Fruit fly (Drosophila melanogaster): ENCODE results near the gene alpha-Est10.

alpha-Est10 gene

DNA sequence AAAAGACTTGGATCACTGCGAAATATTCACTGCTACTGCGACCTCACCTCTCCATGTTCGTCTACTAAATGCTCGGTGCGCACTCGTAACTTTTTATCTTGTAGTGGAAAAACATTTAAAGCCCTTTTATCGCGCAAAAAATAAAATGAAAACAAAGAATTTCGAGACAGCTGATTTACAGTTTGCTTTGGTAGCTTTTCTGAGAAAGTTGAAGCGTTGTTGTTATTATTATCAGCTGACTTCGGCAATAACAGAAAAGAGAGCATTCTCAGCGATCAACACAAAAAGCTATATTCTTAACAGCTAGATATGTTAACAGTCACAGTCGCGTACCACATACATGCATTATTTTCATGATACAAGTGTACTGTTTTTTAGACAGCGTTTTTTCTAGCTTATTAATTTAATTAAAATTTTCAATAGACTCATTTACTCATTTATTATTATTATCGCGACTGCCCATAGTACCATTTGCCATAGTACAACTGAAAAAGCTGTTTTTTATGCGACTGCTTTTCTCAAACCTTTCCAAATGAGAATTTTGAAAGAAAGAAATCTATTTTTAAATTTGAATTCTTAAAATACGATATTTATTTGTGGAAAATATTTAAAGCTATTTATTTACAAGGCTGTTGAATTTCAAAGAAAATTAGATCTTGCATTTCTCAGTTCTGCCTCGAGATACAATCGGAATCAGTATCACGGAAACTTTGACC is 47.7 kb upstream of the alpha-Est10 start, which contains the start of the genes alpha-Est3 and alpha-Est2 (continued):
- TF ChIP-seq CG15073 (GFP tag; optimal IDR thresholded peaks at IDR 0.05), result peak; percentile 90
- no peak for TF ChIP-seq gce (GFP tag; IDR thresholded peaks at IDR 0.05)
- no peak for TF ChIP-seq CG6272 (GFP tag; IDR thresholded peaks at IDR 0.05)
- no peak for TF ChIP-seq CG4707 (GFP tag; optimal IDR thresholded peaks at IDR 0.05)
- TF ChIP-seq HLHmδ (GFP tag; optimal IDR thresholded peaks at IDR 0.05), result no peak
- TF ChIP-seq sd (tag; optimal IDR thresholded peaks at IDR 0.05), result peak; percentile 36
- no peak for TF ChIP-seq CG31388 (GFP tag; optimal IDR thresholded peaks at IDR 0.05)
- peak; percentile 24; the same call in 1 of the 2 replicates for TF ChIP-seq CG13287 (GFP tag; IDR thresholded peaks at IDR 0.05; ENCODE audit: partially characterized antibody)

DNA sequence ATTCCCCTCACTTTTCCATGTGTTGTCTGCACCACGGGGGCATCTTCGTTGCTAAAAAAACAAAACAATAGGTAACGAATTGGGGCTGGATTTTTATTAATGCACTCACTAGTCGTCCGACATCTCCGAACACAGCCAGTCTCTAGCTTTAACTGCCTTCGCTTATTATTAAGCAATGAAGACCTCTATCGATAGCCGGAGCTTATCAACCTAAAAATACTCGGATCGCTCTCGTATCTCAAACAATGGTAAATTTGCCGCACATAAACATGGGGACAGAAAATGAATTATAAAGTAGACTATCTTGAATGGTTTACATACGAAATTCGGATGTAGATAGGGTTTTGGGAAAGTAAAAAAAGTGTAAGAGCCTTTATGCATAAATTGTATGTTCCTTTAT is 44.8 kb upstream of the alpha-Est10 start, which contains the start of gene alpha-Est4:
alpha-Est4 (minus strand) TSS at position 181 of the 400 bp plus-strand sequence.
- TF ChIP-seq sug (tag; optimal IDR thresholded peaks at IDR 0.05) (peak; percentile 36), exex (tag; optimal IDR thresholded peaks at IDR 0.05) (peak; percentile 81), grn (GFP tag; optimal IDR thresholded peaks at IDR 0.05) (peak; percentile 39), mirr (GFP tag; optimal IDR thresholded peaks at IDR 0.05) (peak; percentile 60), MBD-R2 (GFP tag; IDR thresholded peaks at IDR 0.05) (no peak), dmrt99B (tag; optimal IDR thresholded peaks at IDR 0.05) (no peak), CG7963 (GFP tag; IDR thresholded peaks at IDR 0.05; ENCODE audit: partially characterized antibody) (no peak), dysf (GFP tag; IDR thresholded peaks at IDR 0.05) (no peak)

DNA sequence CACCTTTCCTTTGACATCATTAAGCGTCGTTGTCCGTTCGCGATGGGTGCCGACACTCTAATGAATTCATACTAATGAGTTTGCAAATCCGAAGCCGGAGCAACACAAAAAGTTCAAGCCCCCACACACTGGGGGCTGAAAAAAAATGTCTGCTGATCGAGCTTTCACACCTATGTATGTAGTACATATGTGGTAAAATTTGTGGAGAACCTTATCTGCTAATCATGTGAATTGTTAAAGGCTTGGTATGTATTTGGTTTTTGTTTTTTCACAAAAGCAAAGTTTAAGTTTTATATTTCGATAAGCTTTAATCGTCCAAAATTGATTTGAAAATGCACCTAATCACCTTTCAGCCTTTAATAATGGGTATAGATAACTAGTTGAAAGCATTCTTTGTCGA is 42.6 kb upstream of the alpha-Est10 start, which contains the start of gene alpha-Est5:
alpha-Est5 (minus strand) TSS at position 110 of the 400 bp plus-strand sequence.
- peak; percentile 8 for TF ChIP-seq B-H2 (GFP tag; optimal IDR thresholded peaks at IDR 0.05)
- peak; percentile 53 for TF ChIP-seq sug (tag; optimal IDR thresholded peaks at IDR 0.05)
- TF ChIP-seq Nf-YC (tag; optimal IDR thresholded peaks at IDR 0.05), result no peak
- peak; percentile 98 for TF ChIP-seq exex (tag; optimal IDR thresholded peaks at IDR 0.05)
- peak; percentile 2 for TF ChIP-seq CG15514 (GFP tag; optimal IDR thresholded peaks at IDR 0.05)
- TF ChIP-seq Hr39 (optimal IDR thresholded peaks at IDR 0.05), result no peak
- peak; percentile 52 for TF ChIP-seq CG34376 (GFP tag; optimal IDR thresholded peaks at IDR 0.05)
- TF ChIP-seq sd (tag; optimal IDR thresholded peaks at IDR 0.05), result peak; percentile 71
- TF ChIP-seq CG13894 (tag; optimal IDR thresholded peaks at IDR 0.05), result no peak
- peak; percentile 1 for TF ChIP-seq Hmr (GFP tag; optimal IDR thresholded peaks at IDR 0.05)
- TF ChIP-seq grn (GFP tag; optimal IDR thresholded peaks at IDR 0.05), result peak; percentile 40
- TF ChIP-seq mirr (GFP tag; optimal IDR thresholded peaks at IDR 0.05), result peak; percentile 51

dm6 chr3R:7535606-7536005 is 42.0 kb upstream of the alpha-Est10 start:
- TF ChIP-seq CG43689 (GFP tag; IDR thresholded peaks at IDR 0.05), result no peak
- TF ChIP-seq sug (tag; optimal IDR thresholded peaks at IDR 0.05), result peak; percentile 92
- peak; percentile 79 for TF ChIP-seq exex (tag; optimal IDR thresholded peaks at IDR 0.05)
- TF ChIP-seq Rfx (GFP tag; IDR thresholded peaks at IDR 0.05), result no peak
- peak; percentile 23 for TF ChIP-seq Ets65A (GFP tag)

- TF ChIP-seq pzg (GFP tag; optimal IDR thresholded peaks at IDR 0.05) (peak; percentile 39), trem (tag; optimal IDR thresholded peaks at IDR 0.05) (peak; percentile 36), Bgb (GFP tag; IDR thresholded peaks at IDR 0.05; ENCODE audit: partially characterized antibody) (0 out of 2 replicates have a peak, but pooled peaks have one; percentile 7), Dp (GFP tag; optimal IDR thresholded peaks at IDR 0.05) (peak; percentile 79), Ets65A (GFP tag) (peak; percentile 36), Sry-δ (GFP tag; optimal IDR thresholded peaks at IDR 0.05) (peak; percentile 19), dm (GFP tag; optimal IDR thresholded peaks at IDR 0.05) (peak; percentile 29), CG3995 (GFP tag; optimal IDR thresholded peaks at IDR 0.05) (peak; percentile 7), CG10543 (GFP tag; optimal IDR thresholded peaks at IDR 0.05) (no peak), CG30020 (tag; optimal IDR thresholded peaks at IDR 0.05) (peak; percentile 57), HLH4C (GFP tag; IDR thresholded peaks at IDR 0.05; ENCODE audit: partially characterized antibody) (0 out of 3 replicates have a peak, but pooled peaks have one; percentile 22), gfzf (GFP tag; optimal IDR thresholded peaks at IDR 0.05) (peak; percentile 77), CG12659 (GFP tag; optimal IDR thresholded peaks at IDR 0.05) (peak; percentile 9), Nf-YB (GFP tag; optimal IDR thresholded peaks at IDR 0.05) (no peak), sqz (GFP tag; optimal IDR thresholded peaks at IDR 0.05) (no peak), Deaf1 (tag; optimal IDR thresholded peaks at IDR 0.05) (no peak)
These were observed 36.7 kb upstream of the alpha-Est10 start, which contains the start of the genes Rtnl2 and alphaTub84D for dm6 chr3R:7530184-7530821. Rtnl2 (minus strand) TSS chr3R:7530241. alphaTub84D (plus strand) TSS chr3R:7530753.
